Worm (Caenorhabditis elegans) whole organism, young adult: ENCODE measurements around the gene sre-31.
A peak's percentile ranks its signal among the peaks of the same experiment; 100 is the strongest.

ENCODE experiments used
- B0261.1 ChIP-seq: sonication (generic microtip); optimal IDR thresholded peaks from 2 replicates; lab custom pipeline; 2016; ENCODE audit warnings: mild to moderate bottlenecking, missing genetic modification characterization, moderate library complexity, missing compliant biosample characterization
- C17E4.6 ChIP-seq: fragments of 200-800 bp; sonication (Bioruptor generic); IDR thresholded peaks from 2 replicates; pipeline ENCODE4 v1.3.6; 2022; ENCODE audit warnings: missing genetic modification reagents, missing genetic modification characterization, missing compliant biosample characterization
- F23B12.7 ChIP-seq: sonication (generic microtip); optimal IDR thresholded peaks from 2 replicates; lab custom pipeline; 2017; ENCODE audit warnings: missing genetic modification characterization, mild to moderate bottlenecking, missing compliant biosample characterization, antibody characterized with exemption, moderate library complexity; ENCODE audit not compliant: insufficient read depth
- F57C9.4 ChIP-seq: sonication (generic microtip); optimal IDR thresholded peaks from 2 replicates; lab custom pipeline; 2017; ENCODE audit warnings: mild to moderate bottlenecking, missing genetic modification characterization, missing compliant biosample characterization
- K11D2.4 ChIP-seq: fragments of 200-800 bp; sonication (Bioruptor generic); IDR thresholded peaks from 2 replicates; pipeline ENCODE4 v1.3.6; 2022; ENCODE audit warnings: missing genetic modification reagents, missing genetic modification characterization, missing compliant biosample characterization
- T07F8.4 ChIP-seq: sonication (generic microtip); optimal IDR thresholded peaks from 2 replicates; lab custom pipeline; 2016; ENCODE audit warnings: mild to moderate bottlenecking, missing genetic modification characterization, moderate library complexity, missing compliant biosample characterization
- Y56A3A.18 ChIP-seq: fragments of 200-800 bp; sonication (Bioruptor generic); IDR thresholded peaks from 2 replicates; pipeline ENCODE4 v1.3.6; 2022; ENCODE audit warnings: missing genetic modification reagents, missing genetic modification characterization, missing compliant biosample characterization
- aptf-2 ChIP-seq: fragments of 200-800 bp; sonication (Bioruptor generic); conservative IDR thresholded peaks from 2 replicates; pipeline ENCODE4 v1.3.6; 2022; ENCODE audit warnings: missing genetic modification reagents, missing genetic modification characterization, missing compliant biosample characterization
- ceh-27 ChIP-seq: fragments of 200-800 bp; sonication (Bioruptor generic); optimal IDR thresholded peaks from 2 replicates; lab custom pipeline; 2018; ENCODE audit warnings: mild to moderate bottlenecking, missing genetic modification characterization, moderate library complexity, missing compliant biosample characterization
- ceh-58 ChIP-seq: fragments of 200-800 bp; sonication (Bioruptor generic); IDR thresholded peaks from 2 replicates; pipeline ENCODE4 v1.3.6; 2022; ENCODE audit warnings: missing genetic modification characterization, missing compliant biosample characterization
- chd-7 ChIP-seq: sonication (generic microtip); optimal IDR thresholded peaks from 2 replicates; lab custom pipeline; 2016; ENCODE audit warnings: mild to moderate bottlenecking, missing genetic modification characterization, moderate library complexity, missing compliant biosample characterization
- die-1 ChIP-seq: sonication (generic microtip); optimal IDR thresholded peaks from 2 replicates; lab custom pipeline; 2016; ENCODE audit warnings: missing genotype, mild to moderate bottlenecking, missing genetic modification characterization, missing compliant biosample characterization
- egl-44 ChIP-seq: fragments of 200-800 bp; sonication (Bioruptor generic); IDR thresholded peaks from 2 replicates; pipeline ENCODE4 v1.3.6; 2022; ENCODE audit warnings: missing genetic modification reagents, missing genetic modification characterization, missing compliant biosample characterization
- egrh-3 ChIP-seq: fragments of 200-800 bp; sonication (Bioruptor generic); IDR thresholded peaks from 2 replicates; pipeline ENCODE4 v1.3.6; 2022; ENCODE audit warnings: missing genetic modification reagents, missing genetic modification characterization, missing compliant biosample characterization
- ekl-4 ChIP-seq: fragments of 200-800 bp; sonication (Bioruptor generic); IDR thresholded peaks from 2 replicates; pipeline ENCODE4 v1.3.6; 2022; ENCODE audit warnings: missing genetic modification reagents, missing genetic modification characterization, missing compliant biosample characterization
- gei-17 ChIP-seq: fragments of 200-800 bp; sonication (Bioruptor generic); optimal IDR thresholded peaks from 2 replicates; lab custom pipeline; 2018; ENCODE audit warnings: mild to moderate bottlenecking, missing genetic modification characterization, missing compliant biosample characterization
- hlh-26 ChIP-seq: fragments of 200-800 bp; sonication (Bioruptor generic); conservative IDR thresholded peaks from 2 replicates; pipeline ENCODE4 v1.3.6; 2022; ENCODE audit warnings: missing genetic modification reagents, missing genetic modification characterization, missing compliant biosample characterization
- hmg-1.2 ChIP-seq: fragments of 200-800 bp; sonication (Bioruptor generic); IDR thresholded peaks from 2 replicates; pipeline ENCODE4 v1.3.6; 2022; ENCODE audit warnings: missing genetic modification reagents, missing genetic modification characterization, missing compliant biosample characterization
- hrde-1 ChIP-seq: sonication (generic microtip); optimal IDR thresholded peaks from 2 replicates; lab custom pipeline; 2016; ENCODE audit warnings: missing genetic modification characterization, mild to moderate bottlenecking, missing compliant biosample characterization, moderate library complexity, missing genotype, missing genetic modification reagents, borderline replicate concordance
- hsf-1 ChIP-seq: fragments of 200-800 bp; sonication (Bioruptor generic); IDR thresholded peaks from 2 replicates; pipeline ENCODE4 v1.3.6; 2022; ENCODE audit warnings: missing genetic modification reagents, missing genetic modification characterization, missing compliant biosample characterization
- lag-1 ChIP-seq: fragments of 200-800 bp; sonication (Bioruptor generic); IDR thresholded peaks from 2 replicates; pipeline ENCODE4 v1.3.6; 2022; ENCODE audit warnings: missing genetic modification reagents, missing genetic modification characterization, missing compliant biosample characterization
- let-607 ChIP-seq, 2 experiments: fragments of 200-800 bp in 1 of 2; sonication (Bioruptor generic) in 1 of 2; sonication (generic microtip) in 1 of 2; optimal IDR thresholded peaks; 2 replicates each; lab custom pipeline; 2016 to 2018; ENCODE audit warnings: mild to moderate bottlenecking in 2 of 2, missing compliant biosample characterization in 2 of 2, missing genetic modification characterization in 2 of 2, moderate library complexity in 2 of 2, missing genotype in 1 of 2
- lsy-27 ChIP-seq: sonication (generic microtip); optimal IDR thresholded peaks from 2 replicates; lab custom pipeline; 2017; ENCODE audit warnings: missing genetic modification characterization, mild to moderate bottlenecking, missing compliant biosample characterization, antibody characterized with exemption, missing genotype, borderline replicate concordance; ENCODE audit not compliant: insufficient read depth
- madf-6 ChIP-seq: fragments of 200-800 bp; sonication (Bioruptor generic); IDR thresholded peaks from 2 replicates; pipeline ENCODE4 v1.3.6; 2022; ENCODE audit warnings: missing genetic modification reagents, missing genetic modification characterization, missing compliant biosample characterization
- mes-4 ChIP-seq: sonication (generic microtip); optimal IDR thresholded peaks from 2 replicates; lab custom pipeline; 2016; ENCODE audit warnings: missing genotype, missing genetic modification characterization, missing compliant biosample characterization
- nhr-120 ChIP-seq: fragments of 200-800 bp; sonication (Bioruptor generic); IDR thresholded peaks from 2 replicates; pipeline ENCODE4 v1.3.6; 2022; ENCODE audit warnings: missing genetic modification characterization, missing compliant biosample characterization
- nhr-80 ChIP-seq: sonication (generic microtip); optimal IDR thresholded peaks from 2 replicates; lab custom pipeline; 2016; ENCODE audit warnings: missing genetic modification characterization, missing compliant biosample characterization
- rcor-1 ChIP-seq: fragments of 200-800 bp; sonication (Bioruptor generic); IDR thresholded peaks from 2 replicates; pipeline ENCODE4 v1.3.6; 2022; ENCODE audit warnings: missing genetic modification reagents, missing genetic modification characterization, missing compliant biosample characterization
- rpc-1 ChIP-seq, 2 experiments: fragments of 150-350 bp in 1 of 2; sonication (generic microtip) in 1 of 2; optimal IDR thresholded peaks; 2 replicates each; lab custom pipeline; 2014 to 2018; ENCODE audit warnings: missing biosample characterization in 1 of 2, missing genetic modification characterization in 1 of 2, missing genetic modification reagents in 1 of 2, missing genotype in 1 of 2
- snpc-1.1 ChIP-seq: sonication (generic microtip); optimal IDR thresholded peaks from 2 replicates; lab custom pipeline; 2017; ENCODE audit warnings: missing genetic modification characterization, mild to moderate bottlenecking, missing compliant biosample characterization, antibody characterized with exemption, moderate library complexity, missing genotype, missing genetic modification reagents; ENCODE audit not compliant: insufficient read depth
- snpc-4 ChIP-seq, 5 experiments: fragments of 150-350 bp in 1 of 5; sonication (generic microtip) in 4 of 5; optimal IDR thresholded peaks; 2 replicates each; lab custom pipeline; 2014 to 2018; ENCODE audit warnings: missing genetic modification characterization in 5 of 5, missing biosample characterization in 3 of 5, antibody characterized with exemption in 2 of 5, mild to moderate bottlenecking in 2 of 5, missing compliant biosample characterization in 2 of 5, missing genotype in 2 of 5, moderate library complexity in 2 of 5, missing genetic modification reagents in 1 of 5
- zfh-2 ChIP-seq: fragments of 200-800 bp; sonication (Bioruptor generic); conservative IDR thresholded peaks from 2 replicates; pipeline ENCODE4 v1.3.6; 2022; ENCODE audit warnings: missing genetic modification reagents, missing genetic modification characterization, missing compliant biosample characterization
- ztf-28 ChIP-seq: fragments of 200-800 bp; sonication (Bioruptor generic); IDR thresholded peaks from 2 replicates; pipeline ENCODE4 v1.3.6; 2022; ENCODE audit warnings: missing genetic modification reagents, missing genetic modification characterization, missing compliant biosample characterization
- ztf-3 ChIP-seq: fragments of 200-800 bp; sonication (Bioruptor generic); optimal IDR thresholded peaks from 2 replicates; lab custom pipeline; 2018; ENCODE audit warnings: mild to moderate bottlenecking, missing genetic modification characterization, missing compliant biosample characterization

sre-31 gene

ce11 chrII:12387487-12387886 lies 21.1 kb downstream of the sre-31 start:
- TF ChIP-seq die-1 (tag; lab: Kevin White, UChicago) (no peak), nhr-120 (GFP tag; lab: Robert Waterston, UW) (no peak), ztf-3 (GFP tag; lab: Kevin White, UChicago) (no peak), lag-1 (no peak), madf-6 (GFP tag; lab: Robert Waterston, UW) (no peak), rcor-1 (GFP tag; lab: Robert Waterston, UW) (no peak), aptf-2 (GFP tag; lab: Robert Waterston, UW) (no peak), K11D2.4 (GFP tag; lab: Robert Waterston, UW) (no peak), Y56A3A.18 (GFP tag; lab: Robert Waterston, UW) (no peak), ceh-58 (GFP tag; lab: Robert Waterston, UW) (no peak), F23B12.7 (tag; lab: Kevin White, UChicago) (no peak)

DNA sequence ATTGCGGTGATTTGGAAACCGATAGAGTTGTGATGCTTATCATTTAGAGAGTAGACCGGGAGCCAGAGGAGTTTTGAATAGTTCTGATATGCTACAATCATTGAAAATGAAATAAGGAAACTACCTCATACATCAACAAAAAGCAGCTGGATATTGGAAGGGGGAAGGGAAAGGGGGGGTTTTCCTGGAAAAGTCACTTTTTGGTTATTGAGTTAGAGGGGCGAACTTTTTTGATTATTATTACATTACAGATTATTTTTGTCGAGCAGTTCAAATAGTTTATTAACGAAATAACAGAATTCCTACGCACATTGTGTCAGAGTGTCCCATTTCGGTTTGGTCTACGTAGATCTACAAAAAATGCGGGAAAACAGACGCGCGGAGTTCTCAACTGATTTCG lies 21.8 kb downstream of the sre-31 start, which contains the start of gene sre-42:
TSS of gene sre-42 (minus strand) at position 101 of the 400 bp plus-strand sequence.
- no peak for TF ChIP-seq nhr-80 (tag; lab: Kevin White, UChicago)

- TF ChIP-seq hlh-26 (GFP tag; lab: Robert Waterston, UW): no peak
- peak; percentile 31; the same call in 1 of the 2 replicates for TF ChIP-seq egrh-3
- TF ChIP-seq T07F8.4 (tag; lab: Kevin White, UChicago): no peak
- TF ChIP-seq zfh-2 (GFP tag; lab: Robert Waterston, UW): peak; percentile 86
- peak; percentile 21 for TF ChIP-seq snpc-4 (GFP tag; optimal IDR thresholded peaks at IDR 0.05; lab: Kevin White, UChicago)
- TF ChIP-seq snpc-4 (tag; optimal IDR thresholded peaks at IDR 0.05; lab: Kevin White, UChicago): peak in 3 of 4 experiments; percentile 28 to 90 (median 84)
- TF ChIP-seq lsy-27 (tag; lab: Kevin White, UChicago): no peak
- no peak for TF ChIP-seq ceh-27
- TF ChIP-seq mes-4 (tag; lab: Kevin White, UChicago): no peak
- no peak for TF ChIP-seq C17E4.6 (GFP tag; lab: Robert Waterston, UW)
- no peak for TF ChIP-seq hrde-1 (tag; lab: Kevin White, UChicago)
- TF ChIP-seq rpc-1 (optimal IDR thresholded peaks at IDR 0.05; lab: Kevin White, UChicago): no peak
- peak; percentile 8 for TF ChIP-seq rpc-1 (tag; optimal IDR thresholded peaks at IDR 0.05; lab: Kevin White, UChicago)
- TF ChIP-seq let-607 (tag; optimal IDR thresholded peaks at IDR 0.05; lab: Kevin White, UChicago): no peak
- peak; percentile 67 for TF ChIP-seq snpc-1.1 (tag; lab: Kevin White, UChicago)
- no peak for TF ChIP-seq gei-17 (GFP tag; lab: Kevin White, UChicago)
- no peak for TF ChIP-seq F57C9.4 (tag; lab: Kevin White, UChicago)
- TF ChIP-seq B0261.1 (tag; lab: Kevin White, UChicago): no peak
- TF ChIP-seq ekl-4 (GFP tag; lab: Robert Waterston, UW): no peak
- TF ChIP-seq Y56A3A.18 (GFP tag; lab: Robert Waterston, UW): no peak
- TF ChIP-seq ztf-28: no peak
- TF ChIP-seq hsf-1 (GFP tag; lab: Robert Waterston, UW): no peak; the same call in 1 of the 2 replicates
- peak; percentile 17; the same call in 1 of the 2 replicates for TF ChIP-seq hmg-1.2 (GFP tag; lab: Robert Waterston, UW)
- TF ChIP-seq egl-44 (GFP tag; lab: Robert Waterston, UW): no peak
- TF ChIP-seq chd-7 (tag; lab: Kevin White, UChicago): no peak
Observed at ce11 chrII:12385815-12386214, 22.8 kb downstream of the sre-31 start.
